Worm (Caenorhabditis elegans): ENCODE results near the gene Y53F4B.5.

- TF ChIP-seq tra-4 (tag; optimal IDR thresholded peaks at IDR 0.05) (no peak), ets-7 (tag; optimal IDR thresholded peaks at IDR 0.05) (no peak), pes-1 (GFP tag; IDR thresholded peaks at IDR 0.05) (no peak), hmg-4 (GFP tag; optimal IDR thresholded peaks at IDR 0.05) (no peak), ama-1 (optimal IDR thresholded peaks at IDR 0.05) (no peak), scrt-1 (GFP tag; IDR thresholded peaks at IDR 0.05) (no peak), flt-1 (GFP tag; IDR thresholded peaks at IDR 0.05) (no peak)
Measured at ce11 chrII:14940325-14940724, 43.5 kb downstream of the Y53F4B.5 start.

Measured in whole organism, early embryonic.